Worm (Caenorhabditis elegans): ENCODE results near the gene col-3.

DNA sequence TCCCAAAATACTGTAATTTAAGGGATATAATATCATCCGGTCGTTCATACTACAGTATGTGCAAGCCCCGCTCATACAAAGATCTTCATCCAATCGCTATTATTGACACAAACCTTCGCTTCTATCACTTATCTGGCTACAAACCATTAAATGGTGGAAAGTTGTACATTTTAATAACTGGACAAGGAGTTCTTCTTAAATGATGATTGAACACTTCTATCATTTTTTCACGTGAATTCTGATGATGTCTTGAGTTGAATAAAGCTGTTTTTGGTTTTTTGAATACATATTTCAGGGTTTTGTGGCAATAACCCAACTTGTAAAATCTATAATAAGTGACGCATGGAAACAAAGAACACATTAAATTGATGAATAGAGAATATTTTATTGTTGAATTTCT, 2.0 kb upstream of the col-3 start:
- TF ChIP-seq nhr-25 (tag; optimal IDR thresholded peaks at IDR 0.05; ENCODE audit: borderline replicate concordance, insufficient read depth) (no peak), ceh-32 (tag; optimal IDR thresholded peaks at IDR 0.05; ENCODE audit: poor library complexity) (no peak), lin-13 (GFP tag; optimal IDR thresholded peaks at IDR 0.05) (no peak), ZK546.5 (tag; optimal IDR thresholded peaks at IDR 0.05) (no peak), lin-39 (tag; optimal IDR thresholded peaks at IDR 0.05) (no peak), sdz-12 (GFP tag; optimal IDR thresholded peaks at IDR 0.05) (no peak), nhr-76 (tag; optimal IDR thresholded peaks at IDR 0.05) (no peak), ceh-28 (tag; optimal IDR thresholded peaks at IDR 0.05) (no peak), zip-2 (tag; optimal IDR thresholded peaks at IDR 0.05) (no peak)
